Worm (Caenorhabditis elegans) whole organism, L2 larva: ENCODE results near the gene F27E5.3.

Source experiments
- lin-13 ChIP-seq: fragments of 150-350 bp; optimal IDR thresholded peaks from 2 replicates; lab custom pipeline; 2014; ENCODE audit warnings: missing biosample characterization, missing genetic modification reagents, missing genetic modification characterization
- lin-39 ChIP-seq: fragments of 150-350 bp; optimal IDR thresholded peaks from 2 replicates; lab custom pipeline; 2014; ENCODE audit warnings: missing biosample characterization, missing genetic modification reagents, missing genetic modification characterization

DNA sequence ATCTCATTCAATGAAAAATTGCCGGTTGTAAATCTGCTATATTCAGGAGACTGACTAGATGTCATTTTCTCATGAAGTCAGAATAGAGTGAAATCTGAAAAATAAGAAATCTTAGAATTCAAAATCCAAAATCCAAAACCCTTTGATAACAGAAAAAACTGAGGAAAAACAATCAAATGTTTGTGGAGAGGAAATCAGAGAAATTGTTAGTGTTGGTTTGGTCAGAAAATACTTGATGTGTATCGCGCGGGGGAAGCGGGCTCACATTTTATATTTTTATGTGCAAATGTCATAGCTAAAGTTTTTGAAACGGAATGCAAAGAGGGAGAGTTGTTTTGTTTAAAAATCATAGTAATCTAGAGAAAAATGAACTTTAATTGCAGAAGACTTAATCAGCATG, 12.2 kb downstream of the F27E5.3 start, which contains the start of gene F27E5.5:
- no peak for TF ChIP-seq lin-13 (GFP tag; lab: Kevin White, UChicago)
- no peak for TF ChIP-seq lin-39 (tag; lab: Kevin White, UChicago)
